Fruit fly (Drosophila melanogaster): ENCODE results near the gene Aldh7A1.

The Aldh7A1 gene

DNA sequence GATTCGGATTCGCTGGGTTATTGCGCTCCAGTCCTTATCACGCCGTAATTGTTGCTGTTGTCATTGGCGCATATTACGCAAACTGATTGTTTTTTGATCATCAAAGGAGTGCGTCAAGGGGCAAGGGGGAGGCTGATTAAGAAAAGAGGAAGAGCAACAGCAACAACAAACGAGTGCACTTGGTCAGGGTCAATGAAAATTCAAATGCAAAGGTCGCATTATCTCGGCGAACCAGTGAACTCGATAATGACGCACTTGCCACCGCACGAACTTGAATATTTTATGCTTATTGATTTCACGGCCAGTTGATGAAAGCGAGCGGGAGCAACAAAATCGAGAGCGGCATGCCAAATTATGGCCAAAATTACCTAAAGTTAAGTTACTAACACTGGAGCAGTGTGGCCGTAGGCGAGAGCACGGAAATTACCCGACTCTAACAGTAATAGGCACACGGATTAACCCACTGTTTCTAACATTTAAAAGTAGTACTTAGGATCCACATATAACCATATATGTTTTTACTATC, 8.4 kb downstream of the Aldh7A1 start, which contains the start of gene nes (continued):
- TF ChIP-seq CG12299 (tag; optimal IDR thresholded peaks at IDR 0.05) (peak; percentile 6), Gug (GFP tag; IDR thresholded peaks at IDR 0.05) (peak; percentile 13; the same call in 1 of the 4 replicates), CG13287 (GFP tag; IDR thresholded peaks at IDR 0.05; ENCODE audit: partially characterized antibody) (peak; percentile 47; the same call in 1 of the 2 replicates), CG7786 (GFP tag; optimal IDR thresholded peaks at IDR 0.05) (no peak), CG6683 (GFP tag; optimal IDR thresholded peaks at IDR 0.05) (no peak), gfzf (GFP tag; optimal IDR thresholded peaks at IDR 0.05) (peak; percentile 71), exex (tag; optimal IDR thresholded peaks at IDR 0.05) (peak; percentile 71), ewg (GFP tag; optimal IDR thresholded peaks at IDR 0.05) (no peak), sob (GFP tag; IDR thresholded peaks at IDR 0.05) (peak; percentile 46; the same call in 1 of the 2 replicates), br (optimal IDR thresholded peaks at IDR 0.05) (no peak), CG9797 (GFP tag; optimal IDR thresholded peaks at IDR 0.05) (peak; percentile 51), slbo (GFP tag; IDR thresholded peaks at IDR 0.05) (peak; percentile 68), HLH4C (GFP tag; IDR thresholded peaks at IDR 0.05; ENCODE audit: partially characterized antibody) (peak; percentile 27; the same call in 1 of the 3 replicates), CG6854 (GFP tag; optimal IDR thresholded peaks at IDR 0.05) (peak; percentile 15), CG6272 (GFP tag; IDR thresholded peaks at IDR 0.05) (0 out of 2 replicates have a peak, but pooled peaks have one; percentile 25), Opbp (GFP tag; IDR thresholded peaks at IDR 0.05; ENCODE audit: partially characterized antibody) (0 out of 3 replicates have a peak, but pooled peaks have one; percentile 31), lbe (GFP tag; optimal IDR thresholded peaks at IDR 0.05) (no peak), CG8290 (GFP tag; optimal IDR thresholded peaks at IDR 0.05) (no peak), CG8290 (tag; optimal IDR thresholded peaks at IDR 0.05) (peak in 1 of 2 experiments; percentile 56), CG2875 (GFP tag; optimal IDR thresholded peaks at IDR 0.05) (no peak), Gsc (GFP tag; IDR thresholded peaks at IDR 0.05) (no peak), Ptx1 (GFP tag; IDR thresholded peaks at IDR 0.05) (peak; percentile 25; the same call in 1 of the 2 replicates), CG13775 (GFP tag; optimal IDR thresholded peaks at IDR 0.05) (no peak), Aef1 (GFP tag; IDR thresholded peaks at IDR 0.05) (0 out of 3 replicates have a peak, but pooled peaks have one; percentile 9), CG34376 (GFP tag; optimal IDR thresholded peaks at IDR 0.05) (peak; percentile 58), HLHmδ (GFP tag; optimal IDR thresholded peaks at IDR 0.05) (no peak), CG11085 (GFP tag; IDR thresholded peaks at IDR 0.05) (no peak), Awh (GFP tag; IDR thresholded peaks at IDR 0.05) (no peak), YL-1 (GFP tag; optimal IDR thresholded peaks at IDR 0.05) (peak; percentile 7), CG12769 (tag; optimal IDR thresholded peaks at IDR 0.05) (peak; percentile 45), ssp (GFP tag; IDR thresholded peaks at IDR 0.05) (0 out of 2 replicates have a peak, but pooled peaks have one; percentile 41), dati (GFP tag; IDR thresholded peaks at IDR 0.05) (no peak), MBD-R2 (GFP tag; IDR thresholded peaks at IDR 0.05) (peak; percentile 54), Ets97D (GFP tag; optimal IDR thresholded peaks at IDR 0.05) (peak; percentile 22), kah (GFP tag; optimal IDR thresholded peaks at IDR 0.05) (no peak), CG12391 (tag; optimal IDR thresholded peaks at IDR 0.05) (peak; percentile 11), CG1603 (tag; optimal IDR thresholded peaks at IDR 0.05) (peak; percentile 49), CG9932 (GFP tag; IDR thresholded peaks at IDR 0.05) (peak; percentile 73), Ets65A (GFP tag) (peak; percentile 82), yki (optimal IDR thresholded peaks at IDR 0.05) (no peak), bbx (GFP tag; IDR thresholded peaks at IDR 0.05; ENCODE audit: partially characterized antibody) (peak; percentile 30; the same call in 1 of the 2 replicates), stwl (tag; optimal IDR thresholded peaks at IDR 0.05) (peak; percentile 79), CG4730 (GFP tag; IDR thresholded peaks at IDR 0.05) (no peak), Xbp1 (GFP tag; optimal IDR thresholded peaks at IDR 0.05) (peak; percentile 38), CG10209 (GFP tag; optimal IDR thresholded peaks at IDR 0.05) (no peak), BEAF-32 (GFP tag; optimal IDR thresholded peaks at IDR 0.05) (peak; percentile 11), Chrac-16 (GFP tag; optimal IDR thresholded peaks at IDR 0.05) (no peak), CG13624 (GFP tag; optimal IDR thresholded peaks at IDR 0.05) (peak; percentile 1), CG14710 (tag; optimal IDR thresholded peaks at IDR 0.05) (peak; percentile 6), phol (tag; optimal IDR thresholded peaks at IDR 0.05) (no peak)

Data from whole organism, embryonic.